Fruit fly (Drosophila melanogaster): ENCODE measurements around the gene GckIII.

GckIII gene

dm6 chr3R:17081359-17081935 is 3.9 kb upstream of the GckIII start (continued):
- TF ChIP-seq pita (GFP tag; optimal IDR thresholded peaks at IDR 0.05) (no peak), CG17361 (GFP tag; IDR thresholded peaks at IDR 0.05) (peak; percentile 30; the same call in 1 of the 3 replicates), wek (GFP tag; optimal IDR thresholded peaks at IDR 0.05) (no peak), Eip74EF (GFP tag; optimal IDR thresholded peaks at IDR 0.05) (no peak), pnt (GFP tag; optimal IDR thresholded peaks at IDR 0.05) (no peak), CG9932 (GFP tag; IDR thresholded peaks at IDR 0.05) (no peak), jing (GFP tag; optimal IDR thresholded peaks at IDR 0.05) (no peak), CG30431 (GFP tag; optimal IDR thresholded peaks at IDR 0.05) (no peak), Taf1 (GFP tag; IDR thresholded peaks at IDR 0.05) (no peak), CG17829 (tag; optimal IDR thresholded peaks at IDR 0.05) (peak; percentile 40), CG17802 (tag; optimal IDR thresholded peaks at IDR 0.05) (no peak), luna (GFP tag; optimal IDR thresholded peaks at IDR 0.05) (no peak), bcd (GFP tag; optimal IDR thresholded peaks at IDR 0.05) (no peak), CG15601 (tag; optimal IDR thresholded peaks at IDR 0.05) (peak; percentile 25), vfl (GFP tag; optimal IDR thresholded peaks at IDR 0.05) (no peak), disco-r (GFP tag; optimal IDR thresholded peaks at IDR 0.05) (no peak), Sry-δ (GFP tag; optimal IDR thresholded peaks at IDR 0.05) (no peak), CG30403 (GFP tag; optimal IDR thresholded peaks at IDR 0.05) (peak; percentile 3), CG7372 (GFP tag; IDR thresholded peaks at IDR 0.05) (no peak), toy (GFP tag; IDR thresholded peaks at IDR 0.05) (no peak), H2.0 (GFP tag; IDR thresholded peaks at IDR 0.05) (no peak), Doc3 (GFP tag; IDR thresholded peaks at IDR 0.05; ENCODE audit: partially characterized antibody) (no peak), sens (GFP tag) (no peak), Myb (GFP tag; optimal IDR thresholded peaks at IDR 0.05) (no peak), CG15479 (GFP tag; optimal IDR thresholded peaks at IDR 0.05) (peak; percentile 79), Stat92E (GFP tag; optimal IDR thresholded peaks at IDR 0.05) (no peak), org-1 (GFP tag; optimal IDR thresholded peaks at IDR 0.05) (no peak), CG14050 (GFP tag; IDR thresholded peaks at IDR 0.05) (no peak), CG32767 (GFP tag; IDR thresholded peaks at IDR 0.05) (no peak), CG11093 (GFP tag; IDR thresholded peaks at IDR 0.05) (no peak), dm (GFP tag; optimal IDR thresholded peaks at IDR 0.05) (no peak), dmrt99B (tag; optimal IDR thresholded peaks at IDR 0.05) (no peak), CG31388 (GFP tag; optimal IDR thresholded peaks at IDR 0.05) (no peak), zfh1 (GFP tag; IDR thresholded peaks at IDR 0.05) (no peak), chif (GFP tag; optimal IDR thresholded peaks at IDR 0.05) (no peak), CG9817 (tag; optimal IDR thresholded peaks at IDR 0.05) (no peak), tap (tag; optimal IDR thresholded peaks at IDR 0.05) (no peak), CG10431 (GFP tag; optimal IDR thresholded peaks at IDR 0.05) (no peak), gsb (GFP tag; IDR thresholded peaks at IDR 0.05) (no peak), inv (GFP tag; IDR thresholded peaks at IDR 0.05; ENCODE audit: partially characterized antibody) (no peak), CG15269 (tag; optimal IDR thresholded peaks at IDR 0.05) (no peak), C15 (GFP tag; IDR thresholded peaks at IDR 0.05) (no peak), Vsx1 (GFP tag; optimal IDR thresholded peaks at IDR 0.05) (no peak), CG3995 (GFP tag; optimal IDR thresholded peaks at IDR 0.05) (no peak), NFAT (GFP tag; IDR thresholded peaks at IDR 0.05) (no peak), CG34376 (GFP tag; optimal IDR thresholded peaks at IDR 0.05) (no peak), CG10366 (GFP tag; IDR thresholded peaks at IDR 0.05) (no peak), ab (GFP tag; optimal IDR thresholded peaks at IDR 0.05) (no peak), vvl (GFP tag; IDR thresholded peaks at IDR 0.05) (0 out of 2 replicates have a peak, but pooled peaks have one; percentile 9), croc (GFP tag; conservative IDR thresholded peaks at IDR 0.05) (no peak), CG14965 (GFP tag; optimal IDR thresholded peaks at IDR 0.05; ENCODE audit: borderline replicate concordance) (no peak), CTCF (GFP tag; optimal IDR thresholded peaks at IDR 0.05) (no peak)
